Fruit fly (Drosophila melanogaster) whole organism, embryonic: ENCODE measurements around the gene nudC.

Source experiments
- Adf1 ChIP-seq: fragments of 200-800 bp; sonication (Bioruptor generic); IDR thresholded peaks from 2 replicates; pipeline ENCODE4 v1.3.6; 2022; ENCODE audit warnings: missing biosample characterization, missing genetic modification characterization
- Asciz ChIP-seq: fragments of 200-800 bp; sonication (Bioruptor generic); optimal IDR thresholded peaks from 2 replicates; lab custom pipeline; 2017; ENCODE audit warnings: missing biosample characterization, mild to moderate bottlenecking, missing genetic modification characterization, missing genetic modification reagents
- BtbVII ChIP-seq: fragments of 200-800 bp; sonication (Bioruptor generic); optimal IDR thresholded peaks from 3 replicates; lab custom pipeline; 2017; ENCODE audit warnings: missing biosample characterization, mild to moderate bottlenecking, missing genetic modification characterization
- CG1233 ChIP-seq: fragments of 200-800 bp; sonication (Bioruptor generic); optimal IDR thresholded peaks from 4 replicates; lab custom pipeline; 2018; ENCODE audit warnings: missing biosample characterization, mild to moderate bottlenecking, missing genetic modification characterization
- CG12942 ChIP-seq: fragments of 200-800 bp; sonication (Bioruptor generic); optimal IDR thresholded peaks from 3 replicates; lab custom pipeline; 2016; ENCODE audit warnings: missing biosample characterization, missing genetic modification characterization
- CG13894 ChIP-seq: fragments of 200-800 bp; sonication (Bioruptor generic); optimal IDR thresholded peaks from 3 replicates; lab custom pipeline; 2018; ENCODE audit warnings: missing biosample characterization, mild to moderate bottlenecking, missing genetic modification characterization, moderate library complexity
- CG14965 ChIP-seq: fragments of 200-800 bp; sonication (Bioruptor generic); optimal IDR thresholded peaks from 2 replicates; lab custom pipeline; 2016; ENCODE audit warnings: missing biosample characterization, missing genetic modification characterization, borderline replicate concordance
- CG15601 ChIP-seq: fragments of 200-800 bp; sonication (Bioruptor generic); optimal IDR thresholded peaks from 3 replicates; lab custom pipeline; 2019; ENCODE audit warnings: missing biosample characterization, mild to moderate bottlenecking, missing genetic modification characterization, moderate library complexity
- CG17359 ChIP-seq: fragments of 200-800 bp; sonication (Bioruptor generic); optimal IDR thresholded peaks from 3 replicates; lab custom pipeline; 2018; ENCODE audit warnings: missing biosample characterization, mild to moderate bottlenecking, missing genetic modification characterization, moderate library complexity
- CG1792 ChIP-seq: fragments of 200-800 bp; sonication (Bioruptor generic); optimal IDR thresholded peaks from 2 replicates; lab custom pipeline; 2016; ENCODE audit warnings: missing biosample characterization, missing genetic modification characterization
- CG30020 ChIP-seq: fragments of 200-800 bp; optimal IDR thresholded peaks from 2 replicates; lab custom pipeline; 2019; ENCODE audit warnings: missing biosample characterization, mild to moderate bottlenecking, missing genetic modification characterization, moderate library complexity
- CG3163 ChIP-seq: fragments of 200-800 bp; sonication (Bioruptor generic); optimal IDR thresholded peaks from 3 replicates; lab custom pipeline; 2016; ENCODE audit warnings: missing biosample characterization, missing genetic modification characterization
- CG34376 ChIP-seq: fragments of 200-800 bp; sonication (Bioruptor generic); optimal IDR thresholded peaks from 2 replicates; lab custom pipeline; 2018; ENCODE audit warnings: missing biosample characterization, mild to moderate bottlenecking, missing genetic modification characterization
- CG5953 ChIP-seq: fragments of 200-800 bp; sonication (Bioruptor generic); IDR thresholded peaks from 2 replicates; pipeline ENCODE4 v1.3.6; 2022; ENCODE audit warnings: missing biosample characterization, missing genetic modification characterization
- CG6765 ChIP-seq: fragments of 200-800 bp; sonication (Bioruptor generic); optimal IDR thresholded peaks from 3 replicates; lab custom pipeline; 2017; ENCODE audit warnings: missing biosample characterization, mild to moderate bottlenecking, missing genetic modification characterization
- CG7745 ChIP-seq: fragments of 200-800 bp; sonication (Bioruptor generic); optimal IDR thresholded peaks from 2 replicates; lab custom pipeline; 2018; ENCODE audit warnings: missing biosample characterization, mild to moderate bottlenecking, missing genetic modification characterization, moderate library complexity
- CG7963 ChIP-seq: fragments of 200-800 bp; sonication (Bioruptor generic); IDR thresholded peaks from 3 replicates; pipeline ENCODE4 v1.3.6; 2022; ENCODE audit warnings: missing biosample characterization, missing genetic modification characterization; ENCODE audit not compliant: partially characterized antibody
- CG8290 ChIP-seq, 3 experiments: fragments of 200-800 bp; sonication (Bioruptor generic); optimal IDR thresholded peaks; 2 replicates each; lab custom pipeline; 2016 to 2019; ENCODE audit warnings: missing biosample characterization in 3 of 3, missing genetic modification characterization in 3 of 3, mild to moderate bottlenecking in 2 of 3, moderate library complexity in 1 of 3
- CG8944 ChIP-seq: fragments of 200-800 bp; sonication (Bioruptor generic); optimal IDR thresholded peaks from 3 replicates; lab custom pipeline; 2016; ENCODE audit warnings: missing biosample characterization, missing genetic modification characterization
- CHES-1-like ChIP-seq: fragments of 200-800 bp; sonication (Bioruptor generic); optimal IDR thresholded peaks from 2 replicates; lab custom pipeline; 2016; ENCODE audit warnings: missing biosample characterization, missing genetic modification characterization
- CTCF ChIP-seq: fragments of 200-800 bp; sonication (Bioruptor generic); optimal IDR thresholded peaks from 2 replicates; lab custom pipeline; 2017; ENCODE audit warnings: missing biosample characterization, mild to moderate bottlenecking, missing genetic modification characterization, moderate library complexity
- Dp ChIP-seq: fragments of 200-800 bp; sonication (Bioruptor generic); optimal IDR thresholded peaks from 2 replicates; lab custom pipeline; 2018; ENCODE audit warnings: missing biosample characterization, mild to moderate bottlenecking, missing genetic modification characterization, moderate library complexity
- E2f1 ChIP-seq: fragments of 200-800 bp; sonication (Bioruptor generic); IDR thresholded peaks from 2 replicates; pipeline ENCODE4 v1.3.6; 2022; ENCODE audit warnings: missing biosample characterization, missing genetic modification characterization
- ERR ChIP-seq: fragments of 200-800 bp; sonication (Bioruptor generic); optimal IDR thresholded peaks from 2 replicates; lab custom pipeline; 2016; ENCODE audit warnings: missing biosample characterization, missing genetic modification characterization
- Fer1 ChIP-seq: fragments of 200-800 bp; sonication (Bioruptor generic); optimal IDR thresholded peaks from 2 replicates; lab custom pipeline; 2017; ENCODE audit warnings: missing biosample characterization, mild to moderate bottlenecking, missing genetic modification characterization
- Gug ChIP-seq: fragments of 200-800 bp; sonication (Bioruptor generic); IDR thresholded peaks from 4 replicates; pipeline ENCODE4 v1.3.6; 2022; ENCODE audit warnings: missing biosample characterization, missing genetic modification characterization
- Hmr ChIP-seq: fragments of 200-800 bp; sonication (Bioruptor generic); optimal IDR thresholded peaks from 3 replicates; lab custom pipeline; 2017; ENCODE audit warnings: mild to moderate bottlenecking, missing biosample characterization, missing genetic modification reagents, missing genetic modification characterization
- Meics ChIP-seq: fragments of 200-800 bp; sonication (Bioruptor generic); optimal IDR thresholded peaks from 2 replicates; lab custom pipeline; 2017; ENCODE audit warnings: missing biosample characterization, mild to moderate bottlenecking, missing genetic modification characterization
- NC2β ChIP-seq: fragments of 200-800 bp; sonication (Bioruptor generic); optimal IDR thresholded peaks from 2 replicates; lab custom pipeline; 2016; ENCODE audit warnings: missing biosample characterization, missing genetic modification characterization
- Nf-YB ChIP-seq: fragments of 200-800 bp; sonication (Bioruptor generic); optimal IDR thresholded peaks from 3 replicates; lab custom pipeline; 2019; ENCODE audit warnings: missing biosample characterization, mild to moderate bottlenecking, missing genetic modification characterization, moderate library complexity
- Oli ChIP-seq: fragments of 200-800 bp; sonication (Bioruptor generic); optimal IDR thresholded peaks from 2 replicates; lab custom pipeline; 2018; ENCODE audit warnings: missing biosample characterization, mild to moderate bottlenecking, missing genetic modification characterization, moderate library complexity
- Opbp ChIP-seq: fragments of 200-800 bp; sonication (Bioruptor generic); IDR thresholded peaks from 3 replicates; pipeline ENCODE4 v1.3.6; 2022; ENCODE audit warnings: missing biosample characterization, missing genetic modification characterization; ENCODE audit not compliant: partially characterized antibody
- Sry-δ ChIP-seq: fragments of 200-800 bp; sonication (Bioruptor generic); optimal IDR thresholded peaks from 2 replicates; lab custom pipeline; 2016; ENCODE audit warnings: missing biosample characterization, missing genetic modification characterization
- TFAM ChIP-seq: fragments of 200-800 bp; sonication (Bioruptor generic); optimal IDR thresholded peaks from 2 replicates; lab custom pipeline; 2017; ENCODE audit warnings: missing biosample characterization, missing genetic modification characterization, inconsistent platforms
- ash1 ChIP-seq: fragments of 200-800 bp; sonication (Bioruptor generic); optimal IDR thresholded peaks from 2 replicates; lab custom pipeline; 2018; ENCODE audit warnings: missing biosample characterization, mild to moderate bottlenecking, missing genetic modification characterization
- bowl ChIP-seq: fragments of 200-800 bp; sonication (Bioruptor generic); IDR thresholded peaks from 2 replicates; pipeline ENCODE4 v1.3.6; 2022; ENCODE audit warnings: missing biosample characterization, missing genetic modification characterization
- chinmo ChIP-seq: fragments of 200-800 bp; sonication (Bioruptor generic); IDR thresholded peaks from 4 replicates; pipeline ENCODE4 v1.3.6; 2022; ENCODE audit warnings: missing biosample characterization, missing genetic modification characterization; ENCODE audit not compliant: partially characterized antibody
- chn ChIP-seq: fragments of 200-800 bp; sonication (Bioruptor generic); optimal IDR thresholded peaks from 2 replicates; lab custom pipeline; 2016; ENCODE audit warnings: missing biosample characterization, missing genetic modification characterization
- crp ChIP-seq, 2 experiments: fragments of 200-800 bp; sonication (Bioruptor generic); optimal IDR thresholded peaks; 2 replicates in 1 of 2; 3 replicates in 1 of 2; lab custom pipeline; 2017; ENCODE audit warnings: missing biosample characterization in 2 of 2, missing genetic modification characterization in 2 of 2, mild to moderate bottlenecking in 1 of 2, moderate library complexity in 1 of 2
- en ChIP-seq: fragments of 200-800 bp; sonication (Bioruptor generic); optimal IDR thresholded peaks from 2 replicates; lab custom pipeline; 2016; ENCODE audit warnings: missing biosample characterization, missing genetic modification characterization
- esg ChIP-seq: fragments of 200-800 bp; sonication (Bioruptor generic); conservative IDR thresholded peaks from 2 replicates; pipeline ENCODE4 v1.3.6; 2022; ENCODE audit warnings: missing biosample characterization, missing genetic modification characterization
- exex ChIP-seq: fragments of 200-800 bp; sonication (Bioruptor generic); optimal IDR thresholded peaks from 4 replicates; lab custom pipeline; 2018; ENCODE audit warnings: missing biosample characterization, mild to moderate bottlenecking, missing genetic modification characterization, moderate library complexity
- grn ChIP-seq: fragments of 200-800 bp; sonication (Bioruptor generic); optimal IDR thresholded peaks from 3 replicates; lab custom pipeline; 2017; ENCODE audit warnings: missing biosample characterization, missing genetic modification characterization
- phol ChIP-seq: fragments of 200-800 bp; sonication (Bioruptor generic); optimal IDR thresholded peaks from 3 replicates; lab custom pipeline; 2018; ENCODE audit warnings: missing biosample characterization, mild to moderate bottlenecking, missing genetic modification characterization, moderate library complexity
- sisA ChIP-seq: fragments of 200-800 bp; sonication (Bioruptor generic); IDR thresholded peaks from 2 replicates; pipeline ENCODE4 v1.3.6; 2022; ENCODE audit warnings: missing biosample characterization, missing genetic modification characterization
- ssp ChIP-seq: fragments of 200-800 bp; sonication (Bioruptor generic); IDR thresholded peaks from 2 replicates; pipeline ENCODE4 v1.3.6; 2022; ENCODE audit warnings: missing biosample characterization, missing genetic modification characterization
- sug ChIP-seq: fragments of 200-800 bp; optimal IDR thresholded peaks from 2 replicates; lab custom pipeline; 2019; ENCODE audit warnings: missing biosample characterization, mild to moderate bottlenecking, missing genetic modification characterization, moderate library complexity
- ttk ChIP-seq: fragments of 200-800 bp; sonication (Bioruptor generic); IDR thresholded peaks from 2 replicates; pipeline ENCODE4 v2.1.2; 2022; ENCODE audit warnings: missing biosample characterization, missing genetic modification characterization
- usp ChIP-seq: fragments of >200 bp; optimal IDR thresholded peaks from 2 replicates; lab custom pipeline; 2017; ENCODE audit warnings: missing biosample characterization, missing genetic modification characterization
- wdn ChIP-seq: fragments of 200-800 bp; sonication (Bioruptor generic); IDR thresholded peaks from 2 replicates; pipeline ENCODE4 v1.3.6; 2022; ENCODE audit warnings: missing biosample characterization, missing genetic modification characterization
- zfh1 ChIP-seq: fragments of 200-800 bp; sonication (Bioruptor generic); IDR thresholded peaks from 3 replicates; pipeline ENCODE4 v1.3.6; 2022; ENCODE audit warnings: missing biosample characterization, missing genetic modification characterization

Gene nudC

dm6 chr3L:16800026-16800425 is 4.8 kb upstream of the nudC start (continued):
- TF ChIP-seq usp (GFP tag; lab: Kevin White, UChicago) (no peak), E2f1 (GFP tag; lab: Robert Waterston, UW) (no peak), CG7963 (no peak), esg (GFP tag; lab: Robert Waterston, UW) (no peak), sug (tag; lab: Kevin White, UChicago) (peak; percentile 29), TFAM (GFP tag; lab: Kevin White, UChicago) (no peak), chinmo (GFP tag; lab: Robert Waterston, UW) (peak; percentile 61; the same call in 1 of the 4 replicates), CHES-1-like (GFP tag; lab: Kevin White, UChicago) (no peak), CTCF (GFP tag; lab: Kevin White, UChicago) (no peak), CG5953 (GFP tag; lab: Robert Waterston, UW) (0 out of 2 replicates have a peak, but pooled peaks have one; percentile 22), Asciz (GFP tag; lab: Kevin White, UChicago) (peak; percentile 20), Dp (GFP tag; lab: Kevin White, UChicago) (no peak), Nf-YB (GFP tag; lab: Kevin White, UChicago) (no peak), bowl (GFP tag; lab: Robert Waterston, UW) (no peak), NC2β (no peak), Oli (tag; lab: Kevin White, UChicago) (no peak), phol (tag; lab: Kevin White, UChicago) (no peak), CG34376 (peak; percentile 14), Fer1 (GFP tag; lab: Kevin White, UChicago) (peak; percentile 19), CG15601 (peak; percentile 44), CG30020 (no peak), wdn (GFP tag; lab: Robert Waterston, UW) (no peak), en (GFP tag; lab: Kevin White, UChicago) (no peak), exex (tag; lab: Kevin White, UChicago) (peak; percentile 12), CG7745 (no peak), CG8944 (no peak), BtbVII (peak; percentile 19), CG17359 (no peak), zfh1 (GFP tag; lab: Robert Waterston, UW) (no peak), ssp (GFP tag; lab: Robert Waterston, UW) (no peak), Opbp (no peak), CG3163 (GFP tag; lab: Kevin White, UChicago) (no peak), ERR (GFP tag; lab: Kevin White, UChicago) (peak; percentile 30), Meics (peak; percentile 7), CG6765 (GFP tag; lab: Kevin White, UChicago) (no peak), sisA (no peak), CG8290 (GFP tag; optimal IDR thresholded peaks at IDR 0.05; lab: Kevin White, UChicago) (no peak), CG8290 (tag; optimal IDR thresholded peaks at IDR 0.05; lab: Kevin White, UChicago) (peak in 1 of 2 experiments; percentile 61), grn (peak; percentile 36), CG1233 (GFP tag; lab: Kevin White, UChicago) (peak; percentile 11), Gug (GFP tag; lab: Robert Waterston, UW) (no peak), CG13894 (tag; lab: Kevin White, UChicago) (peak; percentile 3), crp (GFP tag; optimal IDR thresholded peaks at IDR 0.05; lab: Kevin White, UChicago) (no peak), ash1 (GFP tag; lab: Kevin White, UChicago) (no peak), ttk (GFP tag; lab: Robert Waterston, UW) (0 out of 2 replicates have a peak, but pooled peaks have one; percentile 13), chn (GFP tag; lab: Kevin White, UChicago) (no peak), CG14965 (GFP tag; lab: Kevin White, UChicago) (no peak), Adf1 (GFP tag; lab: Robert Waterston, UW) (peak; percentile 41; the same call in 1 of the 2 replicates), CG12942 (GFP tag; lab: Kevin White, UChicago) (no peak), Hmr (GFP tag; lab: Kevin White, UChicago) (peak; percentile 16), Sry-δ (GFP tag; lab: Kevin White, UChicago) (no peak), CG1792 (GFP tag; lab: Kevin White, UChicago) (no peak)
